Worm (Caenorhabditis elegans): ENCODE measurements around the gene scl-2.
A peak's percentile ranks its signal among the peaks of the same experiment; 100 is the strongest.

Gene scl-2

DNA sequence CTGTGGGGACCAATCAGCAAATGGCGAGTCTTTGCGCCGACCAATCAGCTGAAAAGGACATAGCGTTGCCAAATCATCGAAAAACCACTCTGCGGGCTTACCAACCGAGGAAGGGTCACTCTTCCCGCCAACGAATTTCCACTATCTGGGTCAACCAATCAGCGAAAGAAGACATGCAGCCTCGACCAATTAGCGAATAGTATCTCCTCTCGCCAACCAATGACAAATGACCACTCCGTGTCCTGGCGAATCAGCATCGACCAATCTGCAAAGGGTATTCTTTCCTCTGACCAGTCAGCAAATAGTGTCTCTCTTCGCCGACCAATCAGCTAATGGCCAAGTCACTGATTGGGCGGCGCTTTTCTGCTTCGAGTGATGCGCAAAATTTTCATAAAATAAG is 16.0 kb upstream of the scl-2 start:
- no peak for TF ChIP-seq zip-5 (tag; optimal IDR thresholded peaks at IDR 0.05)
- TF ChIP-seq nhr-232 (tag; optimal IDR thresholded peaks at IDR 0.05) = no peak
- TF ChIP-seq nfya-1 (tag; optimal IDR thresholded peaks at IDR 0.05) = peak; percentile 87
- no peak for TF ChIP-seq K09A11.1 (tag; optimal IDR thresholded peaks at IDR 0.05; ENCODE audit: insufficient read depth)
- TF ChIP-seq ceh-48 (tag; optimal IDR thresholded peaks at IDR 0.05) = no peak

DNA sequence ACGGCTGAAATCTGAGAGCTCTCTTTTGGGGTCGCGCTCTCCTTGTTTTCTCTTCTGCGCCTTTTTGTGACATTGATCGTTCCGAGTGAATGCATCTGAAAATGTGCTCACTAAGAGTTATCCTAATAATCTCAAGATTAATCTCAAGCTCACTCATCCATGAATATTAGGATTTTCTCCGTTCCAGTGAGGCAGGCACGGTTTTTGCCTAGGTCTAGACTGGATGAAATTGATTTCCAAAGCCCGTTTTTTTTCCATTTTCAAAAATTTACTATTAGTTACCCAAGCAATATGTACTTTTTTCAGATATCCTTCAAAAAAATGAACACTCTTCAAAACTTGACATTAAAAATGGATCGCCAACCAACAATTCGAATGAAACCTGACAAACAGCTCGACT is 15.4 kb upstream of the scl-2 start, which contains the start of gene amt-2:
amt-2 (plus strand) TSS at position 301 of the 400 bp plus-strand sequence.
- TF ChIP-seq gmeb-2 (tag; optimal IDR thresholded peaks at IDR 0.05) (no peak), ceh-2 (tag; optimal IDR thresholded peaks at IDR 0.05) (no peak), ets-4 (tag; optimal IDR thresholded peaks at IDR 0.05) (no peak), ceh-22 (tag; optimal IDR thresholded peaks at IDR 0.05) (no peak), dve-1 (tag; optimal IDR thresholded peaks at IDR 0.05) (no peak), ceh-48 (tag; optimal IDR thresholded peaks at IDR 0.05) (no peak)

ce11 chrIV:13044980-13045379 is 12.5 kb upstream of the scl-2 start:
- TF ChIP-seq ceh-2 (tag; optimal IDR thresholded peaks at IDR 0.05) (no peak), pha-2 (tag; optimal IDR thresholded peaks at IDR 0.05) (no peak), ceh-30 (tag; optimal IDR thresholded peaks at IDR 0.05) (no peak), pax-1 (tag; optimal IDR thresholded peaks at IDR 0.05) (no peak), ceh-45 (GFP tag; IDR thresholded peaks at IDR 0.05) (no peak), pat-9 (tag; optimal IDR thresholded peaks at IDR 0.05) (no peak), elt-2 (tag; optimal IDR thresholded peaks at IDR 0.05) (no peak), unc-55 (GFP tag; optimal IDR thresholded peaks at IDR 0.05) (no peak), zip-5 (tag; optimal IDR thresholded peaks at IDR 0.05) (no peak), fkh-10 (GFP tag; optimal IDR thresholded peaks at IDR 0.05) (no peak), sox-4 (tag; optimal IDR thresholded peaks at IDR 0.05) (no peak), ceh-18 (tag; optimal IDR thresholded peaks at IDR 0.05) (no peak), dmd-4 (tag; optimal IDR thresholded peaks at IDR 0.05; ENCODE audit: borderline replicate concordance) (no peak)

ce11 chrIV:13046848-13047247 is 10.7 kb upstream of the scl-2 start, which contains the start of gene scl-9:
scl-9 (plus strand) TSS chrIV:13047148.
- TF ChIP-seq pax-1 (tag; optimal IDR thresholded peaks at IDR 0.05) = no peak
- TF ChIP-seq ceh-34 (tag; optimal IDR thresholded peaks at IDR 0.05) = no peak
- no peak for TF ChIP-seq ahr-1 (tag; optimal IDR thresholded peaks at IDR 0.05)
- no peak for TF ChIP-seq fkh-6 (tag; optimal IDR thresholded peaks at IDR 0.05)
- TF ChIP-seq ceh-14 (tag; optimal IDR thresholded peaks at IDR 0.05) = no peak
- TF ChIP-seq ref-2 (tag; optimal IDR thresholded peaks at IDR 0.05) = no peak
- TF ChIP-seq ceh-18 (tag; optimal IDR thresholded peaks at IDR 0.05) = no peak
- TF ChIP-seq tbx-7 (tag; optimal IDR thresholded peaks at IDR 0.05) = no peak
- no peak for TF ChIP-seq ceh-6 (GFP tag; optimal IDR thresholded peaks at IDR 0.05)
- no peak for TF ChIP-seq ceh-22 (tag; optimal IDR thresholded peaks at IDR 0.05)
- TF ChIP-seq madf-2 (tag; optimal IDR thresholded peaks at IDR 0.05) = no peak
- TF ChIP-seq odd-2 (tag; optimal IDR thresholded peaks at IDR 0.05) = no peak
- no peak for TF ChIP-seq nhr-232 (tag; optimal IDR thresholded peaks at IDR 0.05)
- TF ChIP-seq unc-86 (tag; optimal IDR thresholded peaks at IDR 0.05) = no peak

- TF ChIP-seq ceh-34 (tag; optimal IDR thresholded peaks at IDR 0.05) (no peak), elt-2 (tag; optimal IDR thresholded peaks at IDR 0.05) (no peak), hlh-6 (tag; optimal IDR thresholded peaks at IDR 0.05) (no peak), rnt-1 (tag; optimal IDR thresholded peaks at IDR 0.05) (no peak), C38D4.7 (GFP tag; optimal IDR thresholded peaks at IDR 0.05) (no peak), C08G9.2 (tag; optimal IDR thresholded peaks at IDR 0.05) (no peak), K09A11.1 (tag; optimal IDR thresholded peaks at IDR 0.05; ENCODE audit: insufficient read depth) (no peak), ceh-22 (tag; optimal IDR thresholded peaks at IDR 0.05) (no peak), fax-1 (tag; optimal IDR thresholded peaks at IDR 0.05) (no peak), hlh-8 (tag; optimal IDR thresholded peaks at IDR 0.05) (no peak)
Measured at ce11 chrIV:13048157-13048556, 9.4 kb upstream of the scl-2 start, which contains the start of gene scl-10. scl-10 (plus strand) TSS chrIV:13048457.

Data from whole organism, late embryonic.